Worm (Caenorhabditis elegans): ENCODE data around the gene fbxa-201.

DNA sequence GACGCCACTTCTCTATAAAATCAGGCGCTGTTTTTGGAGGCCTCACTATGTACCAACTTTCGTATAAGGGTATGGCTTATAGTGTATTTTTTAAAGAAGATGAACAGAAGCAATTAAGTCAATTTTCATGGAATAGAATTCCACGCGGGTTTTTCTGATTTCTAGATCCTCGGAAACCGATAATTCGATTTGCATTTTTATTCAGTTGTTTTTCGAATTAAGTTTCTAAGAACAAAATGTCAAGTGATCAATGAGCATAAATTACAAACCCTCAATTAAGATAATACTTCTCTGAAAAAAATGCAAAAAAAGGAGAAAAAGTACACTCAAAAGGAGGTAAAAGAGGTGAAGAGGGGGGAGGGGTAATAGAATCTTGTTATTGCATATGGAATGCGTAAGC is 46.1 kb downstream of the fbxa-201 start:
- TF ChIP-seq lin-35 (GFP tag; optimal IDR thresholded peaks at IDR 0.05) (no peak), K12H6.12 (tag; optimal IDR thresholded peaks at IDR 0.05) (no peak), ama-1 (optimal IDR thresholded peaks at IDR 0.05) (no peak), ama-1 (GFP tag; optimal IDR thresholded peaks at IDR 0.05) (no peak), bed-2 (GFP tag; IDR thresholded peaks at IDR 0.05) (no peak), lsy-27 (tag; optimal IDR thresholded peaks at IDR 0.05; ENCODE audit: borderline replicate concordance, insufficient read depth) (no peak), efl-1 (GFP tag; optimal IDR thresholded peaks at IDR 0.05) (no peak), attf-3 (GFP tag; conservative IDR thresholded peaks at IDR 0.05) (no peak), tbx-9 (tag; optimal IDR thresholded peaks at IDR 0.05; ENCODE audit: borderline replicate concordance) (no peak), Y79H2A.3 (GFP tag; conservative IDR thresholded peaks at IDR 0.05) (no peak)

Data from whole organism, young adult.